Worm (Caenorhabditis elegans) whole organism, L3 larva: Measurements from ENCODE around the gene arrd-11.
A peak's percentile ranks its signal among the peaks of the same experiment; 100 is the strongest.

ENCODE experiments used
- ceh-16 ChIP-seq: sonication (generic microtip); optimal IDR thresholded peaks from 2 replicates; lab custom pipeline; 2017; ENCODE audit warnings: missing biosample characterization, missing genetic modification characterization
- ceh-82 ChIP-seq: fragments of 150-350 bp; optimal IDR thresholded peaks from 2 replicates; lab custom pipeline; 2014; ENCODE audit warnings: missing biosample characterization, missing genetic modification characterization
- daf-12 ChIP-seq: fragments of 150-350 bp; optimal IDR thresholded peaks from 2 replicates; lab custom pipeline; 2014; ENCODE audit warnings: missing biosample characterization, missing genetic modification reagents, missing genetic modification characterization
- egl-27 ChIP-seq: sonication (generic microtip); optimal IDR thresholded peaks from 4 replicates; lab custom pipeline; 2017; ENCODE audit warnings: missing biosample characterization, missing genetic modification reagents, missing genetic modification characterization
- egl-5 ChIP-seq: fragments of 150-350 bp; optimal IDR thresholded peaks from 2 replicates; lab custom pipeline; 2017; ENCODE audit warnings: missing biosample characterization, missing genetic modification reagents, missing genetic modification characterization, inconsistent platforms
- elt-2 ChIP-seq: sonication (generic microtip); optimal IDR thresholded peaks from 2 replicates; lab custom pipeline; 2016; ENCODE audit warnings: missing genetic modification reagents, mild to moderate bottlenecking, missing genetic modification characterization, missing compliant biosample characterization
- eor-1 ChIP-seq, 2 experiments: fragments of 150-350 bp; optimal IDR thresholded peaks; 2 replicates each; lab custom pipeline; 2014 to 2018; ENCODE audit warnings: missing biosample characterization in 2 of 2, missing genetic modification characterization in 2 of 2
- fkh-10 ChIP-seq: sonication (generic microtip); optimal IDR thresholded peaks from 2 replicates; lab custom pipeline; 2017; ENCODE audit warnings: missing biosample characterization, missing genetic modification reagents, missing genetic modification characterization
- fkh-2 ChIP-seq: fragments of 150-350 bp; optimal IDR thresholded peaks from 2 replicates; lab custom pipeline; 2014; ENCODE audit warnings: missing biosample characterization, missing genetic modification reagents, missing genetic modification characterization
- fos-1 ChIP-seq: fragments of 150-350 bp; optimal IDR thresholded peaks from 2 replicates; lab custom pipeline; 2014; ENCODE audit warnings: missing biosample characterization, missing genetic modification characterization
- lsy-12 ChIP-seq: sonication (generic microtip); optimal IDR thresholded peaks from 2 replicates; lab custom pipeline; 2016; ENCODE audit warnings: mild to moderate bottlenecking, missing genetic modification characterization, missing compliant biosample characterization
- nfya-1 ChIP-seq: sonication (generic microtip); optimal IDR thresholded peaks from 2 replicates; lab custom pipeline; 2017; ENCODE audit warnings: missing genetic modification characterization, mild to moderate bottlenecking, missing compliant biosample characterization, antibody characterized with exemption, moderate library complexity; ENCODE audit not compliant: insufficient read depth
- nhr-23 ChIP-seq: fragments of 150-350 bp; optimal IDR thresholded peaks from 2 replicates; lab custom pipeline; 2014; ENCODE audit warnings: missing biosample characterization, missing genetic modification reagents, missing genetic modification characterization
- nhr-237 ChIP-seq: fragments of 150-350 bp; optimal IDR thresholded peaks from 2 replicates; lab custom pipeline; 2014; ENCODE audit warnings: missing biosample characterization, missing genetic modification characterization
- nhr-43 ChIP-seq: sonication (generic microtip); optimal IDR thresholded peaks from 2 replicates; lab custom pipeline; 2016; ENCODE audit warnings: mild to moderate bottlenecking, missing genetic modification characterization, missing compliant biosample characterization; ENCODE audit not compliant: poor library complexity, severe bottlenecking
- nhr-67 ChIP-seq: fragments of 150-350 bp; optimal IDR thresholded peaks from 2 replicates; lab custom pipeline; 2014; ENCODE audit warnings: missing biosample characterization, missing genetic modification characterization
- nhr-77 ChIP-seq: fragments of 150-350 bp; optimal IDR thresholded peaks from 2 replicates; lab custom pipeline; 2014; ENCODE audit warnings: missing biosample characterization, missing genetic modification characterization
- pha-4 ChIP-seq: fragments of 150-350 bp; optimal IDR thresholded peaks from 2 replicates; lab custom pipeline; 2014; ENCODE audit warnings: missing biosample characterization, missing genetic modification reagents, missing genetic modification characterization
- pqm-1 ChIP-seq: fragments of 150-350 bp; optimal IDR thresholded peaks from 2 replicates; lab custom pipeline; 2017; ENCODE audit warnings: missing biosample characterization, missing genetic modification characterization, inconsistent platforms
- skn-1 ChIP-seq: fragments of 150-350 bp; optimal IDR thresholded peaks from 2 replicates; lab custom pipeline; 2014; ENCODE audit warnings: missing biosample characterization, missing genetic modification characterization
- snpc-4 ChIP-seq: fragments of 150-350 bp; optimal IDR thresholded peaks from 2 replicates; lab custom pipeline; 2014; ENCODE audit warnings: missing biosample characterization, missing genetic modification characterization
- tbx-2 ChIP-seq: sonication (generic microtip); optimal IDR thresholded peaks from 2 replicates; lab custom pipeline; 2016; ENCODE audit warnings: mild to moderate bottlenecking, missing genetic modification characterization, missing compliant biosample characterization
- unc-62 ChIP-seq: fragments of 150-350 bp; sonication (generic microtip); optimal IDR thresholded peaks from 4 replicates; lab custom pipeline; 2014; ENCODE audit warnings: missing biosample characterization, missing genetic modification reagents, missing genetic modification characterization
- zag-1 ChIP-seq: fragments of 150-350 bp; optimal IDR thresholded peaks from 2 replicates; lab custom pipeline; 2014; ENCODE audit warnings: missing biosample characterization, missing genetic modification characterization

The arrd-11 gene

ce11 chrII:13795160-13795559 is 31.9 kb downstream of the arrd-11 start:
- no peak for TF ChIP-seq fos-1 (tag; lab: Kevin White, UChicago)
- no peak for TF ChIP-seq ceh-16 (tag; lab: Kevin White, UChicago)
- TF ChIP-seq ceh-82 (tag; lab: Kevin White, UChicago): no peak
- TF ChIP-seq egl-5 (tag; lab: Kevin White, UChicago): no peak
- TF ChIP-seq pha-4: no peak
- TF ChIP-seq pqm-1 (tag; lab: Kevin White, UChicago): no peak
- TF ChIP-seq unc-62: no peak
- no peak for TF ChIP-seq eor-1 (tag; optimal IDR thresholded peaks at IDR 0.05; lab: Kevin White, UChicago)

ce11 chrII:13796312-13796711 is 33.1 kb downstream of the arrd-11 start:
- TF ChIP-seq tbx-2 (tag; lab: Kevin White, UChicago) (no peak), nhr-77 (no peak), skn-1 (tag; lab: Kevin White, UChicago) (no peak), pha-4 (no peak), ceh-16 (tag; lab: Kevin White, UChicago) (no peak), nhr-237 (tag; lab: Kevin White, UChicago) (no peak), fkh-2 (tag; lab: Kevin White, UChicago) (no peak), fos-1 (tag; lab: Kevin White, UChicago) (no peak), ceh-82 (tag; lab: Kevin White, UChicago) (no peak), elt-2 (tag; lab: Kevin White, UChicago) (no peak), nhr-43 (tag; lab: Kevin White, UChicago) (no peak), nhr-23 (no peak), nhr-67 (tag; lab: Kevin White, UChicago) (no peak), zag-1 (tag; lab: Kevin White, UChicago) (no peak)
- TF ChIP-seq, all 47 proteins: peak for 0

ce11 chrII:13806269-13806668 is 43.1 kb downstream of the arrd-11 start:
- TF ChIP-seq daf-12 (tag; lab: Kevin White, UChicago): no peak
- TF ChIP-seq nhr-237 (tag; lab: Kevin White, UChicago): no peak
- TF ChIP-seq pqm-1 (tag; lab: Kevin White, UChicago): no peak
- TF ChIP-seq pha-4: peak; percentile 52

- TF ChIP-seq fos-1 (tag; lab: Kevin White, UChicago) (no peak), fkh-10 (peak; percentile 63)
Measured at ce11 chrII:13812335-13812734, 49.1 kb downstream of the arrd-11 start.

ce11 chrII:13813413-13813812 is 50.2 kb downstream of the arrd-11 start:
- TF ChIP-seq lsy-12: no peak
- peak; percentile 44 for TF ChIP-seq snpc-4 (tag; lab: Kevin White, UChicago)
- TF ChIP-seq nfya-1 (tag; lab: Kevin White, UChicago): peak; percentile 1

- no peak for TF ChIP-seq egl-27 (tag; lab: Kevin White, UChicago)
- peak; percentile 83 for TF ChIP-seq elt-2 (tag; lab: Kevin White, UChicago)
- TF ChIP-seq pha-4: peak; percentile 31
- TF ChIP-seq pqm-1 (tag; lab: Kevin White, UChicago): peak; percentile 35
Measured at ce11 chrII:13813950-13814349, 50.7 kb downstream of the arrd-11 start.
